Fruit fly (Drosophila melanogaster) whole organism, embryonic: ENCODE measurements around the gene Parg.

Experiments used
- CG10366 ChIP-seq: fragments of 200-800 bp; sonication (Bioruptor generic); IDR thresholded peaks from 2 replicates; pipeline ENCODE4 v1.3.6; 2022; ENCODE audit warnings: missing biosample characterization, missing genetic modification characterization
- CG10431 ChIP-seq: fragments of 200-800 bp; sonication (Bioruptor generic); optimal IDR thresholded peaks from 3 replicates; lab custom pipeline; 2018; ENCODE audit warnings: missing biosample characterization, mild to moderate bottlenecking, missing genetic modification characterization
- CG11093 ChIP-seq: fragments of 200-800 bp; sonication (Bioruptor generic); IDR thresholded peaks from 3 replicates; pipeline ENCODE4 v1.3.6; 2022; ENCODE audit warnings: missing biosample characterization, missing genetic modification characterization
- CG11695 ChIP-seq: fragments of 200-800 bp; sonication (Bioruptor generic); IDR thresholded peaks from 3 replicates; pipeline ENCODE4 v1.3.6; 2022; ENCODE audit warnings: missing biosample characterization, missing genetic modification characterization
- CG12071 ChIP-seq: fragments of 200-800 bp; sonication (Bioruptor generic); optimal IDR thresholded peaks from 3 replicates; lab custom pipeline; 2018; ENCODE audit warnings: missing biosample characterization, mild to moderate bottlenecking, missing genetic modification characterization
- CG12219 ChIP-seq: fragments of 200-800 bp; sonication (Bioruptor generic); optimal IDR thresholded peaks from 3 replicates; lab custom pipeline; 2018; ENCODE audit warnings: missing biosample characterization, mild to moderate bottlenecking, missing genetic modification characterization
- CG1233 ChIP-seq: fragments of 200-800 bp; sonication (Bioruptor generic); optimal IDR thresholded peaks from 4 replicates; lab custom pipeline; 2018; ENCODE audit warnings: missing biosample characterization, mild to moderate bottlenecking, missing genetic modification characterization
- CG12942 ChIP-seq: fragments of 200-800 bp; sonication (Bioruptor generic); optimal IDR thresholded peaks from 3 replicates; lab custom pipeline; 2016; ENCODE audit warnings: missing biosample characterization, missing genetic modification characterization
- CG18011 ChIP-seq: fragments of 200-800 bp; sonication (Bioruptor generic); optimal IDR thresholded peaks from 2 replicates; lab custom pipeline; 2017; ENCODE audit warnings: missing biosample characterization, missing genetic modification characterization, mild to moderate bottlenecking, moderate library complexity, missing genotype
- CG18599 ChIP-seq: fragments of 200-800 bp; sonication (Bioruptor generic); optimal IDR thresholded peaks from 3 replicates; lab custom pipeline; 2017; ENCODE audit warnings: missing biosample characterization, missing genetic modification characterization, mild to moderate bottlenecking, moderate library complexity, missing genetic modification reagents
- CG3065 ChIP-seq: fragments of 200-800 bp; sonication (Bioruptor generic); optimal IDR thresholded peaks from 2 replicates; lab custom pipeline; 2016; ENCODE audit warnings: missing biosample characterization, missing genetic modification characterization
- CG31388 ChIP-seq: fragments of 200-800 bp; sonication (Bioruptor generic); optimal IDR thresholded peaks from 2 replicates; lab custom pipeline; 2016; ENCODE audit warnings: missing biosample characterization, missing genetic modification characterization
- CG3838 ChIP-seq: fragments of 200-800 bp; sonication (Bioruptor generic); optimal IDR thresholded peaks from 3 replicates; lab custom pipeline; 2016; ENCODE audit warnings: missing biosample characterization, missing genetic modification characterization
- CG3995 ChIP-seq: fragments of 200-800 bp; sonication (Bioruptor generic); optimal IDR thresholded peaks from 3 replicates; lab custom pipeline; 2016; ENCODE audit warnings: missing biosample characterization, missing genetic modification characterization
- CG4730 ChIP-seq: fragments of 200-800 bp; sonication (Bioruptor generic); IDR thresholded peaks from 2 replicates; pipeline ENCODE4 v1.3.6; 2022; ENCODE audit warnings: missing biosample characterization, missing genetic modification characterization
- CG6689 ChIP-seq: fragments of 200-800 bp; sonication (Bioruptor generic); IDR thresholded peaks from 2 replicates; pipeline ENCODE4 v1.3.6; 2022; ENCODE audit warnings: missing biosample characterization, missing genetic modification characterization
- CG9817 ChIP-seq: fragments of 200-800 bp; sonication (Bioruptor generic); optimal IDR thresholded peaks from 2 replicates; lab custom pipeline; 2018; ENCODE audit warnings: missing biosample characterization, mild to moderate bottlenecking, missing genetic modification characterization, moderate library complexity
- D19B ChIP-seq: fragments of 200-800 bp; sonication (Bioruptor generic); optimal IDR thresholded peaks from 2 replicates; lab custom pipeline; 2017; ENCODE audit warnings: missing biosample characterization, mild to moderate bottlenecking, missing genetic modification characterization
- Fer1 ChIP-seq: fragments of 200-800 bp; sonication (Bioruptor generic); optimal IDR thresholded peaks from 2 replicates; lab custom pipeline; 2017; ENCODE audit warnings: missing biosample characterization, mild to moderate bottlenecking, missing genetic modification characterization
- GATAe ChIP-seq: fragments of 200-800 bp; sonication (Bioruptor generic); conservative IDR thresholded peaks from 2 replicates; pipeline ENCODE4 v1.3.6; 2022; ENCODE audit warnings: missing biosample characterization, missing genetic modification characterization
- H2.0 ChIP-seq: fragments of 200-800 bp; sonication (Bioruptor generic); IDR thresholded peaks from 2 replicates; pipeline ENCODE4 v1.3.6; 2022; ENCODE audit warnings: missing biosample characterization, missing genetic modification characterization
- Hr51 ChIP-seq, 2 experiments: fragments of 200-800 bp; sonication (Bioruptor generic); optimal IDR thresholded peaks; 2 replicates in 1 of 2; 3 replicates in 1 of 2; lab custom pipeline; 2016 to 2018; ENCODE audit warnings: missing biosample characterization in 2 of 2, missing genetic modification characterization in 2 of 2, mild to moderate bottlenecking in 1 of 2, moderate library complexity in 1 of 2
- Jarid2 ChIP-seq: fragments of 200-800 bp; sonication (Bioruptor generic); optimal IDR thresholded peaks from 3 replicates; lab custom pipeline; 2017; ENCODE audit warnings: mild to moderate bottlenecking, missing biosample characterization, missing genetic modification reagents, missing genetic modification characterization
- Mad ChIP-seq: fragments of 200-800 bp; sonication (Bioruptor generic); optimal IDR thresholded peaks from 2 replicates; lab custom pipeline; 2016; ENCODE audit warnings: missing biosample characterization, missing genetic modification characterization
- Oaz ChIP-seq: fragments of 200-800 bp; sonication (Bioruptor generic); IDR thresholded peaks from 2 replicates; pipeline ENCODE4 v1.3.6; 2022; ENCODE audit warnings: missing biosample characterization, missing genetic modification characterization
- Sin3A ChIP-seq: fragments of >200 bp; optimal IDR thresholded peaks from 2 replicates; lab custom pipeline; 2018
- Usf ChIP-seq: fragments of 200-800 bp; sonication (Bioruptor generic); optimal IDR thresholded peaks from 2 replicates; lab custom pipeline; 2017; ENCODE audit warnings: missing genotype, missing biosample characterization, missing genetic modification characterization
- Xrp1 ChIP-seq: fragments of 200-800 bp; sonication (Bioruptor generic); IDR thresholded peaks from 2 replicates; pipeline ENCODE4 v1.3.6; 2022; ENCODE audit warnings: missing biosample characterization, missing genetic modification characterization
- ac ChIP-seq: fragments of 200-800 bp; sonication (Bioruptor generic); optimal IDR thresholded peaks from 3 replicates; lab custom pipeline; 2017; ENCODE audit warnings: missing biosample characterization, mild to moderate bottlenecking, missing genetic modification characterization
- ato ChIP-seq: fragments of 200-800 bp; sonication (Bioruptor generic); IDR thresholded peaks from 2 replicates; pipeline ENCODE4 v1.3.6; 2022; ENCODE audit warnings: missing biosample characterization, missing genetic modification characterization; ENCODE audit not compliant: partially characterized antibody
- chif ChIP-seq, 2 experiments: fragments of 200-800 bp; sonication (Bioruptor generic); optimal IDR thresholded peaks; 3 replicates each; lab custom pipeline; 2016; ENCODE audit warnings: missing biosample characterization in 2 of 2, missing genetic modification characterization in 2 of 2
- eve ChIP-seq, 2 experiments: fragments of >200 bp; optimal IDR thresholded peaks; 2 replicates each; lab custom pipeline; 2017; ENCODE audit warnings: missing biosample characterization in 2 of 2, missing genetic modification characterization in 2 of 2
- gem ChIP-seq: fragments of 200-800 bp; sonication (Bioruptor generic); optimal IDR thresholded peaks from 2 replicates; lab custom pipeline; 2019; ENCODE audit warnings: missing biosample characterization, mild to moderate bottlenecking, missing genetic modification characterization, moderate library complexity
- gsb ChIP-seq: fragments of 200-800 bp; sonication (Bioruptor generic); IDR thresholded peaks from 2 replicates; pipeline ENCODE4 v1.3.6; 2022; ENCODE audit warnings: missing biosample characterization, missing genetic modification characterization
- jigr1 ChIP-seq: fragments of 200-800 bp; sonication (Bioruptor generic); IDR thresholded peaks from 3 replicates; pipeline ENCODE4 v1.3.6; 2022; ENCODE audit warnings: missing biosample characterization, missing genetic modification characterization
- lilli ChIP-seq: fragments of 200-800 bp; sonication (Bioruptor generic); optimal IDR thresholded peaks from 3 replicates; lab custom pipeline; 2016; ENCODE audit warnings: missing biosample characterization, missing genetic modification characterization
- lov ChIP-seq, 2 experiments: fragments of 200-800 bp in 1 of 2; fragments of >200 bp in 1 of 2; sonication (Bioruptor generic) in 1 of 2; IDR thresholded peaks in 1 of 2; optimal IDR thresholded peaks in 1 of 2; 2 replicates in 1 of 2; 3 replicates in 1 of 2; pipeline versions ENCODE4 v1.3.6 to Lab custom; 2017 to 2022; ENCODE audit warnings: missing biosample characterization in 1 of 2, missing genetic modification characterization in 1 of 2
- mirr ChIP-seq: fragments of 200-800 bp; sonication (Bioruptor generic); optimal IDR thresholded peaks from 3 replicates; lab custom pipeline; 2018; ENCODE audit warnings: missing biosample characterization, mild to moderate bottlenecking, missing genetic modification characterization
- oc ChIP-seq: fragments of 200-800 bp; sonication (Bioruptor generic); optimal IDR thresholded peaks from 2 replicates; lab custom pipeline; 2018; ENCODE audit warnings: missing biosample characterization, mild to moderate bottlenecking, missing genetic modification characterization, moderate library complexity
- prd ChIP-seq, 3 experiments: fragments of >200 bp in 2 of 3; fragments of 200-800 bp in 1 of 3; sonication (Bioruptor generic) in 1 of 3; optimal IDR thresholded peaks in 2 of 3; IDR thresholded peaks in 1 of 3; 2 replicates in 2 of 3; 3 replicates in 1 of 3; pipeline versions ENCODE4 v1.3.6 to Lab custom; 2017 to 2022; ENCODE audit warnings: missing biosample characterization in 1 of 3, missing genetic modification characterization in 1 of 3
- pzg ChIP-seq: fragments of 200-800 bp; sonication (Bioruptor generic); optimal IDR thresholded peaks from 3 replicates; lab custom pipeline; 2018; ENCODE audit warnings: missing biosample characterization, mild to moderate bottlenecking, missing genetic modification characterization, moderate library complexity
- run ChIP-seq: fragments of 200-800 bp; sonication (Bioruptor generic); optimal IDR thresholded peaks from 3 replicates; lab custom pipeline; 2018; ENCODE audit warnings: missing biosample characterization, mild to moderate bottlenecking, missing genetic modification characterization
- sens-2 ChIP-seq: fragments of 200-800 bp; sonication (Bioruptor generic); IDR thresholded peaks from 2 replicates; pipeline ENCODE4 v1.3.6; 2022; ENCODE audit warnings: missing biosample characterization, missing genetic modification characterization
- slou ChIP-seq: fragments of 200-800 bp; sonication (Bioruptor generic); optimal IDR thresholded peaks from 3 replicates; lab custom pipeline; 2016; ENCODE audit warnings: missing biosample characterization, missing genetic modification characterization
- sr ChIP-seq: fragments of 200-800 bp; sonication (Bioruptor generic); IDR thresholded peaks from 3 replicates; pipeline ENCODE4 v1.3.6; 2022; ENCODE audit warnings: missing biosample characterization, missing genetic modification characterization
- sug ChIP-seq: fragments of 200-800 bp; optimal IDR thresholded peaks from 2 replicates; lab custom pipeline; 2019; ENCODE audit warnings: missing biosample characterization, mild to moderate bottlenecking, missing genetic modification characterization, moderate library complexity
- usp ChIP-seq: fragments of >200 bp; optimal IDR thresholded peaks from 2 replicates; lab custom pipeline; 2017; ENCODE audit warnings: missing biosample characterization, missing genetic modification characterization
- wek ChIP-seq: fragments of 200-800 bp; sonication (Bioruptor generic); optimal IDR thresholded peaks from 3 replicates; lab custom pipeline; 2018; ENCODE audit warnings: missing biosample characterization, mild to moderate bottlenecking, missing genetic modification characterization, moderate library complexity

Parg gene

dm6 chrX:3693989-3694769 is 22.9 kb upstream of the Parg start (continued):
- TF ChIP-seq CG3995 (GFP tag; lab: Kevin White, UChicago) (no peak), usp (no peak), Oaz (GFP tag; lab: Robert Waterston, UW) (peak; percentile 36; the same call in 1 of the 2 replicates), jigr1 (GFP tag; lab: Robert Waterston, UW) (no peak), CG11695 (GFP tag; lab: Robert Waterston, UW) (peak; percentile 34; the same call in 1 of the 3 replicates), CG6689 (GFP tag; lab: Robert Waterston, UW) (peak; percentile 16; the same call in 1 of the 2 replicates), lov (optimal IDR thresholded peaks at IDR 0.05; lab: Kevin White, UChicago) (no peak), lov (GFP tag; IDR thresholded peaks at IDR 0.05; lab: Robert Waterston, UW) (no peak), prd (optimal IDR thresholded peaks at IDR 0.05; lab: Kevin White, UChicago) (no peak), prd (GFP tag; IDR thresholded peaks at IDR 0.05; lab: Robert Waterston, UW) (peak; percentile 56; the same call in 1 of the 3 replicates), CG3838 (GFP tag; lab: Kevin White, UChicago) (peak; percentile 10), ato (GFP tag; lab: Robert Waterston, UW) (no peak), CG31388 (GFP tag; lab: Kevin White, UChicago) (no peak), Jarid2 (GFP tag; lab: Kevin White, UChicago) (no peak), Xrp1 (GFP tag; lab: Robert Waterston, UW) (peak; percentile 71), chif (GFP tag; optimal IDR thresholded peaks at IDR 0.05; lab: Kevin White, UChicago) (peak; percentile 37 to 64), GATAe (GFP tag; lab: Robert Waterston, UW) (no peak), D19B (GFP tag; lab: Kevin White, UChicago) (no peak), gem (tag; lab: Kevin White, UChicago) (peak; percentile 75), CG4730 (no peak), gsb (GFP tag; lab: Robert Waterston, UW) (no peak), Usf (GFP tag; lab: Kevin White, UChicago) (no peak), Sin3A (lab: Kevin White, UChicago) (no peak), sr (no peak), CG12071 (GFP tag; lab: Kevin White, UChicago) (no peak), sug (no peak), CG10431 (GFP tag; lab: Kevin White, UChicago) (no peak), lilli (peak; percentile 65), wek (GFP tag; lab: Kevin White, UChicago) (no peak), H2.0 (peak; percentile 39), CG18599 (GFP tag; lab: Kevin White, UChicago) (no peak), Fer1 (GFP tag; lab: Kevin White, UChicago) (peak; percentile 23), CG12942 (GFP tag; lab: Kevin White, UChicago) (peak; percentile 54), ac (GFP tag; lab: Kevin White, UChicago) (peak; percentile 3), CG10366 (GFP tag; lab: Robert Waterston, UW) (peak; percentile 32; the same call in 1 of the 2 replicates), Mad (GFP tag; lab: Kevin White, UChicago) (peak; percentile 45), sens-2 (GFP tag; lab: Robert Waterston, UW) (no peak), CG1233 (GFP tag; lab: Kevin White, UChicago) (peak; percentile 59), eve (GFP tag; optimal IDR thresholded peaks at IDR 0.05; lab: Kevin White, UChicago) (peak in 1 of 2 experiments; percentile 92), pzg (no peak), slou (no peak), CG11093 (GFP tag; lab: Robert Waterston, UW) (0 out of 3 replicates have a peak, but pooled peaks have one; percentile 12), CG3065 (GFP tag; lab: Kevin White, UChicago) (peak; percentile 25), oc (tag; lab: Kevin White, UChicago) (no peak), CG18011 (peak; percentile 29), mirr (GFP tag; lab: Kevin White, UChicago) (no peak), run (no peak), CG9817 (tag; lab: Kevin White, UChicago) (peak; percentile 6), CG12219 (GFP tag; lab: Kevin White, UChicago) (peak; percentile 19), Hr51 (GFP tag; optimal IDR thresholded peaks at IDR 0.05; lab: Kevin White, UChicago) (peak in 1 of 2 experiments; percentile 70)
